Fruit fly (Drosophila melanogaster): ENCODE measurements around the gene CG12355.

CG12355 gene

DNA sequence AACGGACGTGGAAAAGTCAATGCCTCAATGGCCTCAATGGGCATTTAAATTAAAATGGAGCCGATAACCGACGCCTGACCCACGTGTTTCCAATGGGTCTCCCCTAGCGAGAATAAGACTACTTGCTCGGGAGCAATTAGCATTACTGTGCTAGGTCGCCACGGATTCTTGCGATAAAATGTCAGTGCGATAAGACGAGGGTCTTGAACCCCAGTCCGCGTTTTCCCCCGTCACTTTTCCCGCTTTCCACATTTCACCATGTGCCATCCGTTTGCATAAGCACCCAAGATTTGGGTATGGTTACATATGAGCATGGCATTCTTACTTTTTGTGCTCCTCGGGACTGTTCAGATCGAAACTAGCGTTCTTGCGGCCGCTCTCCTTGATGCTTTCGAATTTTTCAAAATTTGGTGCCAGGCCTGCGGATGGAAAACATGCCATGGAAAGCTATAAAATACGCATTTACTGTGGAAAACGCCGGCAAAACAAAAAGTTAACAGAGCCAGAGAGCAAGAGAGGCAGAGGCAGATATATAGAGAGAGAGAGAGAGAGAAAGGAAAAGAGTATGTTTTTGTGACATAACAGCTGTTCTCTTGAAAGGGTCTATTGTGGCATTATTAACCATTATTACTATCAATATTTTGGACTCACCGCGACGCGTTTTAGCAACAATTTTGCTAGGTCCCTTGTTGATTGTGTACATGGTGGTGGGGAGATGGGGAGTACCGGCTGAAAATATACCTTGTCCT, 12.0 kb upstream of the CG12355 start (continued):
- peak; percentile 47 for TF ChIP-seq CG4707 (GFP tag; optimal IDR thresholded peaks at IDR 0.05)
- TF ChIP-seq Opbp (GFP tag; IDR thresholded peaks at IDR 0.05; ENCODE audit: partially characterized antibody): 0 out of 3 replicates have a peak, but pooled peaks have one; percentile 10
- no peak for TF ChIP-seq CG9215 (GFP tag; IDR thresholded peaks at IDR 0.05)
- 0 out of 3 replicates have a peak, but pooled peaks have one; percentile 35 for TF ChIP-seq CG2199 (GFP tag; IDR thresholded peaks at IDR 0.05)
- TF ChIP-seq CG7786 (GFP tag; optimal IDR thresholded peaks at IDR 0.05): no peak
- no peak for TF ChIP-seq CG9817 (tag; optimal IDR thresholded peaks at IDR 0.05)
- TF ChIP-seq kah (GFP tag; optimal IDR thresholded peaks at IDR 0.05): no peak
- no peak for TF ChIP-seq CG6254 (GFP tag; optimal IDR thresholded peaks at IDR 0.05)
- no peak for TF ChIP-seq CG1603 (tag; optimal IDR thresholded peaks at IDR 0.05)
- TF ChIP-seq CG12744 (GFP tag; optimal IDR thresholded peaks at IDR 0.05): no peak
- TF ChIP-seq cad (GFP tag; optimal IDR thresholded peaks at IDR 0.05): peak; percentile 2
- peak; percentile 62 for TF ChIP-seq sens (GFP tag)

DNA sequence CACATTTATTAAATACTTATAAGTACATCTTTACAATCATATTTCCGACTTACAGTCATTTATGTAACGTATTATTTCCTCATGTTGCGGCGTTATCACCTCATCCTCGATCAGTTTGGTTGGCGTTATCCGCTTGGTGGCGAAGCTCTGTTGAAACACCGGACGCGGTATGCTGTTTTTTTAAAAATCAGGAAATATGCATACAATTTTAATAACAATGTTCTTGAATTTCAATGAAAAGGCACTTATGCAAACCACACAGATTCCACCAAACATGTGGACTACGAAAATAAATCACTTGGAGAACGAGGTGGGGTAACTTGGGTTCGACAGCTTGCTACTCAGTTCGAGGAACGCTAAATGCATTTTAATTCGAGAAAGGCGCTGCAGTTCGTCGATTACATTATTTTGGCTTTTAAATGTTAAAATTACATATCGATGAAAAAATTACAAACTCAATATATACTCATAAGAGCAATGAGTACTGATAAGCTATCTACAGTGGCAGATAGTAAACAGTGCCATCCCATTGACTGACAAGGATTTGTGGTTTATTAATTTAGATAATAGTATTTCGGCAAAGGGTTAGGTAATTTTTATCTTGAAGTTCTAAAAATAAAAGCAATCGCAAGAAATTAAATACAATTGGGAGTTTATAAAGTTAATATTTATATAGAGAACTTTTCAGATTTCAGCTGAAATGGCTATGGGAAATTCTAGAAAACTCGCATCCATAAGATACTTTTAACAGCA, 11.0 kb upstream of the CG12355 start:
- TF ChIP-seq exex (tag; optimal IDR thresholded peaks at IDR 0.05) (peak; percentile 25), BtbVII (GFP tag; optimal IDR thresholded peaks at IDR 0.05) (peak; percentile 11), pum (GFP tag; optimal IDR thresholded peaks at IDR 0.05) (no peak), Med (GFP tag) (peak; percentile 21), Pdp1 (GFP tag; optimal IDR thresholded peaks at IDR 0.05) (peak in 1 of 2 experiments; percentile 58), sens (GFP tag) (peak; percentile 66), CG6791 (GFP tag; IDR thresholded peaks at IDR 0.05; ENCODE audit: partially characterized antibody) (no peak), mirr (GFP tag; optimal IDR thresholded peaks at IDR 0.05) (peak; percentile 8)

DNA sequence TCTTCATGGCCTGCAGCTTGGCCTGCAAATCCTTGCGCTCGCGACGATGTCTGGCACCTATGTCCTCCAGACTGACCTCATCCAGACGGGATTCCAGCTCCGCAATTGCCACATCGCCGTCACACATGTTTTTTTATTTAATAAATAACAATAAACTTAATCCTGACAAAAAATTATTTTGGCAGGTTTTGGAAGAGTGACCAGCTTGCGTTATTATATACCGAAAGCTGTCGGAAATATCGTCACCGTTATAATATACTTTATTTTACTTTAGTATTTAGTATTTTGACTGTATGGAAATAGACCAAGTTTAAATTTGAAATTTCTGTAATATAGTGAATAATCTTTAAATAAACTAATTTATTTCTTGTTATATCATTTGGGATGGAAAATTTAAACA, 9.3 kb upstream of the CG12355 start, which contains the start of gene CG7857:
CG7857 (minus strand) TSS at position 208 of the 400 bp plus-strand sequence.
- TF ChIP-seq Dll (GFP tag; IDR thresholded peaks at IDR 0.05; ENCODE audit: partially characterized antibody) (peak; percentile 40; the same call in 1 of the 4 replicates), CG12659 (GFP tag; optimal IDR thresholded peaks at IDR 0.05) (peak; percentile 5), jigr1 (GFP tag; IDR thresholded peaks at IDR 0.05) (no peak), gfzf (GFP tag; optimal IDR thresholded peaks at IDR 0.05) (peak; percentile 62), salm (tag; optimal IDR thresholded peaks at IDR 0.05) (no peak), ash1 (GFP tag; optimal IDR thresholded peaks at IDR 0.05) (no peak), MBD-R2 (GFP tag; IDR thresholded peaks at IDR 0.05) (peak; percentile 63), ci (GFP tag; IDR thresholded peaks at IDR 0.05) (no peak), MESR4 (GFP tag; optimal IDR thresholded peaks at IDR 0.05) (peak; percentile 32), E2f2 (GFP tag; IDR thresholded peaks at IDR 0.05) (peak; percentile 81), Gsc (GFP tag; IDR thresholded peaks at IDR 0.05) (no peak), Adf1 (GFP tag; IDR thresholded peaks at IDR 0.05) (no peak), trem (tag; optimal IDR thresholded peaks at IDR 0.05) (peak; percentile 31), CG12155 (GFP tag; optimal IDR thresholded peaks at IDR 0.05) (no peak), CG15479 (GFP tag; optimal IDR thresholded peaks at IDR 0.05) (no peak), stwl (tag; optimal IDR thresholded peaks at IDR 0.05) (peak; percentile 78), Hsf (GFP tag; optimal IDR thresholded peaks at IDR 0.05) (no peak), Oaz (GFP tag; IDR thresholded peaks at IDR 0.05) (no peak), CG34224 (GFP tag; IDR thresholded peaks at IDR 0.05; ENCODE audit: partially characterized antibody) (no peak), CG7987 (GFP tag; optimal IDR thresholded peaks at IDR 0.05) (no peak), sc (optimal IDR thresholded peaks at IDR 0.05) (no peak), sc (GFP tag; optimal IDR thresholded peaks at IDR 0.05) (no peak), Dp (GFP tag; optimal IDR thresholded peaks at IDR 0.05) (peak; percentile 72), Myb (GFP tag; optimal IDR thresholded peaks at IDR 0.05) (peak; percentile 43), CG9797 (GFP tag; optimal IDR thresholded peaks at IDR 0.05) (peak; percentile 58), CG13287 (GFP tag; IDR thresholded peaks at IDR 0.05; ENCODE audit: partially characterized antibody) (peak; percentile 31; the same call in 1 of the 2 replicates), Mes4 (GFP tag; optimal IDR thresholded peaks at IDR 0.05) (no peak)
